Worm (Caenorhabditis elegans) whole organism, L3 larva: ENCODE results near the gene T03E6.8.

Experiments used
- R02D3.7 ChIP-seq: fragments of 150-350 bp; optimal IDR thresholded peaks from 2 replicates; lab custom pipeline; 2014; ENCODE audit warnings: missing biosample characterization, missing genetic modification characterization
- ZK546.5 ChIP-seq: sonication (generic microtip); optimal IDR thresholded peaks from 2 replicates; lab custom pipeline; 2017; ENCODE audit warnings: missing biosample characterization, missing genetic modification characterization
- aly-2 ChIP-seq: fragments of 150-350 bp; optimal IDR thresholded peaks from 2 replicates; lab custom pipeline; 2014; ENCODE audit warnings: missing biosample characterization, missing genetic modification characterization
- ama-1 ChIP-seq: fragments of 150-350 bp; optimal IDR thresholded peaks from 2 replicates; lab custom pipeline; 2018
- ceh-28 ChIP-seq: fragments of 150-350 bp; optimal IDR thresholded peaks from 2 replicates; lab custom pipeline; 2014; ENCODE audit warnings: missing biosample characterization, missing genetic modification reagents, missing genetic modification characterization
- ceh-9 ChIP-seq: sonication (generic microtip); optimal IDR thresholded peaks from 2 replicates; lab custom pipeline; 2018; ENCODE audit warnings: missing biosample characterization, missing genetic modification characterization
- daf-12 ChIP-seq: fragments of 150-350 bp; optimal IDR thresholded peaks from 2 replicates; lab custom pipeline; 2014; ENCODE audit warnings: missing biosample characterization, missing genetic modification reagents, missing genetic modification characterization
- egl-27 ChIP-seq: sonication (generic microtip); optimal IDR thresholded peaks from 4 replicates; lab custom pipeline; 2017; ENCODE audit warnings: missing biosample characterization, missing genetic modification reagents, missing genetic modification characterization
- egl-5 ChIP-seq: fragments of 150-350 bp; optimal IDR thresholded peaks from 2 replicates; lab custom pipeline; 2017; ENCODE audit warnings: missing biosample characterization, missing genetic modification reagents, missing genetic modification characterization, inconsistent platforms
- elt-2 ChIP-seq: sonication (generic microtip); optimal IDR thresholded peaks from 2 replicates; lab custom pipeline; 2016; ENCODE audit warnings: missing genetic modification reagents, mild to moderate bottlenecking, missing genetic modification characterization, missing compliant biosample characterization
- elt-3 ChIP-seq, 3 experiments: fragments of 150-350 bp in 1 of 3; sonication (generic microtip) in 2 of 3; optimal IDR thresholded peaks; 2 replicates in 2 of 3; 4 replicates in 1 of 3; lab custom pipeline; 2014 to 2017; ENCODE audit warnings: missing biosample characterization in 3 of 3, missing genetic modification characterization in 3 of 3
- eor-1 ChIP-seq, 2 experiments: fragments of 150-350 bp; optimal IDR thresholded peaks; 2 replicates each; lab custom pipeline; 2014 to 2018; ENCODE audit warnings: missing biosample characterization in 2 of 2, missing genetic modification characterization in 2 of 2
- fkh-10 ChIP-seq: sonication (generic microtip); optimal IDR thresholded peaks from 2 replicates; lab custom pipeline; 2017; ENCODE audit warnings: missing biosample characterization, missing genetic modification reagents, missing genetic modification characterization
- jun-1 ChIP-seq: fragments of 150-350 bp; optimal IDR thresholded peaks from 2 replicates; lab custom pipeline; 2014; ENCODE audit warnings: missing biosample characterization, missing genetic modification reagents, missing genetic modification characterization
- lin-39 ChIP-seq: fragments of 150-350 bp; optimal IDR thresholded peaks from 2 replicates; lab custom pipeline; 2018; ENCODE audit warnings: missing biosample characterization, missing genetic modification reagents, missing genetic modification characterization
- mml-1 ChIP-seq: fragments of 150-350 bp; sonication (generic microtip); optimal IDR thresholded peaks from 3 replicates; lab custom pipeline; 2014; ENCODE audit warnings: missing biosample characterization, missing genetic modification characterization
- nfya-1 ChIP-seq: sonication (generic microtip); optimal IDR thresholded peaks from 2 replicates; lab custom pipeline; 2017; ENCODE audit warnings: missing genetic modification characterization, mild to moderate bottlenecking, missing compliant biosample characterization, antibody characterized with exemption, moderate library complexity; ENCODE audit not compliant: insufficient read depth
- nhr-11 ChIP-seq: fragments of 150-350 bp; optimal IDR thresholded peaks from 2 replicates; lab custom pipeline; 2014; ENCODE audit warnings: missing biosample characterization, missing genetic modification characterization
- nhr-23 ChIP-seq: fragments of 150-350 bp; optimal IDR thresholded peaks from 2 replicates; lab custom pipeline; 2014; ENCODE audit warnings: missing biosample characterization, missing genetic modification reagents, missing genetic modification characterization
- nhr-237 ChIP-seq: fragments of 150-350 bp; optimal IDR thresholded peaks from 2 replicates; lab custom pipeline; 2014; ENCODE audit warnings: missing biosample characterization, missing genetic modification characterization
- nhr-43 ChIP-seq: sonication (generic microtip); optimal IDR thresholded peaks from 2 replicates; lab custom pipeline; 2016; ENCODE audit warnings: mild to moderate bottlenecking, missing genetic modification characterization, missing compliant biosample characterization; ENCODE audit not compliant: poor library complexity, severe bottlenecking
- nhr-67 ChIP-seq: fragments of 150-350 bp; optimal IDR thresholded peaks from 2 replicates; lab custom pipeline; 2014; ENCODE audit warnings: missing biosample characterization, missing genetic modification characterization
- nhr-76 ChIP-seq: fragments of 150-350 bp; sonication (generic microtip); optimal IDR thresholded peaks from 5 replicates; lab custom pipeline; 2014; ENCODE audit warnings: missing biosample characterization, missing genetic modification characterization
- nhr-77 ChIP-seq: fragments of 150-350 bp; optimal IDR thresholded peaks from 2 replicates; lab custom pipeline; 2014; ENCODE audit warnings: missing biosample characterization, missing genetic modification characterization
- pha-4 ChIP-seq: fragments of 150-350 bp; optimal IDR thresholded peaks from 2 replicates; lab custom pipeline; 2014; ENCODE audit warnings: missing biosample characterization, missing genetic modification reagents, missing genetic modification characterization
- pqm-1 ChIP-seq: fragments of 150-350 bp; optimal IDR thresholded peaks from 2 replicates; lab custom pipeline; 2017; ENCODE audit warnings: missing biosample characterization, missing genetic modification characterization, inconsistent platforms
- skn-1 ChIP-seq: fragments of 150-350 bp; optimal IDR thresholded peaks from 2 replicates; lab custom pipeline; 2014; ENCODE audit warnings: missing biosample characterization, missing genetic modification characterization
- snpc-4 ChIP-seq: fragments of 150-350 bp; optimal IDR thresholded peaks from 2 replicates; lab custom pipeline; 2014; ENCODE audit warnings: missing biosample characterization, missing genetic modification characterization
- tbx-2 ChIP-seq: sonication (generic microtip); optimal IDR thresholded peaks from 2 replicates; lab custom pipeline; 2016; ENCODE audit warnings: mild to moderate bottlenecking, missing genetic modification characterization, missing compliant biosample characterization
- unc-39 ChIP-seq: sonication (generic microtip); optimal IDR thresholded peaks from 4 replicates; lab custom pipeline; 2017; ENCODE audit warnings: missing biosample characterization, missing genetic modification characterization
- unc-62 ChIP-seq: fragments of 150-350 bp; sonication (generic microtip); optimal IDR thresholded peaks from 4 replicates; lab custom pipeline; 2014; ENCODE audit warnings: missing biosample characterization, missing genetic modification reagents, missing genetic modification characterization
- zag-1 ChIP-seq: fragments of 150-350 bp; optimal IDR thresholded peaks from 2 replicates; lab custom pipeline; 2014; ENCODE audit warnings: missing biosample characterization, missing genetic modification characterization
- ztf-11 ChIP-seq: fragments of 150-350 bp; optimal IDR thresholded peaks from 2 replicates; lab custom pipeline; 2014; ENCODE audit warnings: missing biosample characterization, missing genetic modification characterization
- ztf-4 ChIP-seq: fragments of 150-350 bp; optimal IDR thresholded peaks from 2 replicates; lab custom pipeline; 2014; ENCODE audit warnings: missing biosample characterization, missing genetic modification characterization

Gene T03E6.8

ce11 chrV:16595140-16595791, 7.7 kb downstream of the T03E6.8 start, which contains the start of gene cpl-1:
cpl-1 (minus strand) TSS chrV:16595346.
- peak; percentile 77 for TF ChIP-seq pqm-1 (tag; lab: Kevin White, UChicago)
- TF ChIP-seq skn-1, result no peak
- TF ChIP-seq elt-2 (tag; lab: Kevin White, UChicago), result peak; percentile 95
- TF ChIP-seq ama-1 (lab: Kevin White, UChicago), result peak; percentile 82
- no peak for TF ChIP-seq nhr-23 (tag; lab: Kevin White, UChicago)
- peak; percentile 16 for TF ChIP-seq nfya-1 (tag; lab: Kevin White, UChicago)
- peak; percentile 69 for TF ChIP-seq jun-1 (tag; lab: Kevin White, UChicago)
- TF ChIP-seq, all 47 proteins: peak for 5

- TF ChIP-seq aly-2 (tag; lab: Kevin White, UChicago) (no peak), elt-3 (tag; optimal IDR thresholded peaks at IDR 0.05; lab: Kevin White, UChicago) (no peak), ama-1 (lab: Kevin White, UChicago) (peak; percentile 42), ceh-28 (tag; lab: Kevin White, UChicago) (peak; percentile 7), nhr-67 (tag; lab: Kevin White, UChicago) (no peak), daf-12 (no peak), ZK546.5 (tag; lab: Kevin White, UChicago) (no peak), mml-1 (tag; lab: Kevin White, UChicago) (no peak), nhr-77 (tag; lab: Kevin White, UChicago) (no peak), nhr-43 (tag; lab: Kevin White, UChicago) (peak; percentile 53), lin-39 (tag; lab: Kevin White, UChicago) (no peak), unc-39 (tag; lab: Kevin White, UChicago) (no peak), ceh-9 (tag; lab: Kevin White, UChicago) (no peak), eor-1 (tag; optimal IDR thresholded peaks at IDR 0.05; lab: Kevin White, UChicago) (no peak), nfya-1 (tag; lab: Kevin White, UChicago) (peak; percentile 5), egl-27 (tag; lab: Kevin White, UChicago) (no peak), skn-1 (no peak)
These were observed 8.5 kb downstream of the T03E6.8 start for ce11 chrV:16594514-16594913.

ce11 chrV:16593792-16594059, 9.3 kb downstream of the T03E6.8 start:
- no peak for TF ChIP-seq jun-1 (tag; lab: Kevin White, UChicago)
- TF ChIP-seq snpc-4, result no peak
- TF ChIP-seq nhr-237, result no peak
- no peak for TF ChIP-seq zag-1 (tag; lab: Kevin White, UChicago)
- TF ChIP-seq ceh-9 (tag; lab: Kevin White, UChicago), result no peak
- no peak for TF ChIP-seq ZK546.5 (tag; lab: Kevin White, UChicago)
- TF ChIP-seq nfya-1 (tag; lab: Kevin White, UChicago), result no peak
- TF ChIP-seq ztf-4 (tag; lab: Kevin White, UChicago), result no peak
- TF ChIP-seq lin-39 (tag; lab: Kevin White, UChicago), result no peak
- no peak for TF ChIP-seq unc-62
- no peak for TF ChIP-seq ztf-11 (tag; lab: Kevin White, UChicago)

DNA sequence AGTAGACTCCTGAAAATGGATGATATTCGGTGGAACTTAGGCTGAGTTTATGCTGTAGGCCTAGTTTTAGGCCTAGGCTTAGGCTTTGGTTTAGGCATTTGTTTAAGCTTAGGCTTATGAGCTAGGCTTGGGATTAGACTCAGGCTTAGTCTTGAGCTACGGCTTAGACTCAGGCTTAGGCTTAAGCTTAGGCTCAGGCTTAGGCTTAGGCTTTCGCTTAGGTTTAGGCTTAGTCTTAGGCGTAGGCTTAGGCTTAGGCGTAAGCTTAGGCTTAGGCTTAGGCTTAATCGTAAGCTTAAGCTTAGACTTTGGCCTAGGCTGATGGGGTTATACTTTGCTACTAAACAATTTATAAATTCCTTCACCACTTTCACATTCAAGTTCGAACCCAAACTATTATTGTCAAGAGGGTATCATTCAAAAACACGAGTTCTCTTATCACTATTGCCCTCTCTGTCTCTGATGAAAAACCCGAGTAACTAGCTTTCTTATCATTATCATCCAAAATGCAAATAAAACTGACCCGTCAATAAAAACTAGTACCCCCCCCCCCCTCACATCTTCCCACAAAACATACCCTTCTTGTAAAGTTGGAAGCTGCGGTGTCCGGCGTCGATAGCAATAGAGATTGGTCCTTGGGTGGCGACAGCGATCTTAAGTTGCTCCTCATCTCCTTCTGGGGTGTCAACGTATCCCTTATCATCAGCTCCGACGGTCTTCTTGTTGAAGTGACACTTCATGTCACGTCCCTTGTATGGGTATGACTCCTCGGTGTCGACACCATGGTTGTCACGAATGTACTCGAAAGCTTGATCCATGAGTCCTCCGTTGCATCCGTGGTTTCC, 9.8 kb downstream of the T03E6.8 start:
- no peak for TF ChIP-seq zag-1 (tag; lab: Kevin White, UChicago)
- peak; percentile 56 for TF ChIP-seq nhr-43 (tag; lab: Kevin White, UChicago)
- TF ChIP-seq ZK546.5 (tag; lab: Kevin White, UChicago), result no peak
- TF ChIP-seq tbx-2 (tag; lab: Kevin White, UChicago), result no peak
- TF ChIP-seq nhr-11 (tag; lab: Kevin White, UChicago), result no peak
- no peak for TF ChIP-seq nhr-76 (tag; lab: Kevin White, UChicago)
- peak; percentile 30 for TF ChIP-seq pha-4 (tag; lab: Kevin White, UChicago)
- no peak for TF ChIP-seq elt-3 (tag; optimal IDR thresholded peaks at IDR 0.05; lab: Kevin White, UChicago)
- no peak for TF ChIP-seq eor-1 (tag; optimal IDR thresholded peaks at IDR 0.05; lab: Kevin White, UChicago)
- no peak for TF ChIP-seq unc-39 (tag; lab: Kevin White, UChicago)
- no peak for TF ChIP-seq egl-5 (tag; lab: Kevin White, UChicago)
- TF ChIP-seq pqm-1 (tag; lab: Kevin White, UChicago), result peak; percentile 44
- TF ChIP-seq fkh-10 (GFP tag; lab: Kevin White, UChicago), result no peak
- no peak for TF ChIP-seq egl-27 (tag; lab: Kevin White, UChicago)
- no peak for TF ChIP-seq R02D3.7 (tag; lab: Kevin White, UChicago)
- no peak for TF ChIP-seq skn-1
- peak; percentile 82 for TF ChIP-seq elt-2 (tag; lab: Kevin White, UChicago)
- peak; percentile 55 for TF ChIP-seq ama-1 (lab: Kevin White, UChicago)
- TF ChIP-seq nfya-1 (tag; lab: Kevin White, UChicago), result no peak
- no peak for TF ChIP-seq jun-1 (tag; lab: Kevin White, UChicago)
- TF ChIP-seq, all 47 proteins: peak for 5
